Fruit fly (Drosophila melanogaster) whole organism, embryonic: ENCODE data around the gene CG46462.

Experiments
- Bdp1 ChIP-seq: fragments of 200-800 bp; sonication (Bioruptor generic); optimal IDR thresholded peaks from 3 replicates; lab custom pipeline; 2016; ENCODE audit warnings: missing biosample characterization, missing genetic modification characterization
- CG11560 ChIP-seq: fragments of 200-800 bp; sonication (Bioruptor generic); IDR thresholded peaks from 3 replicates; pipeline ENCODE4 v1.3.6; 2022; ENCODE audit warnings: missing biosample characterization, missing genetic modification characterization
- CG12155 ChIP-seq: fragments of 200-800 bp; sonication (Bioruptor generic); optimal IDR thresholded peaks from 3 replicates; lab custom pipeline; 2016; ENCODE audit warnings: missing biosample characterization, missing genetic modification characterization
- CG15073 ChIP-seq: fragments of 200-800 bp; sonication (Bioruptor generic); optimal IDR thresholded peaks from 2 replicates; lab custom pipeline; 2016; ENCODE audit warnings: missing biosample characterization, missing genetic modification characterization
- CG15696 ChIP-seq: fragments of 200-800 bp; sonication (Bioruptor generic); optimal IDR thresholded peaks from 2 replicates; lab custom pipeline; 2019; ENCODE audit warnings: missing biosample characterization, mild to moderate bottlenecking, missing genetic modification characterization, moderate library complexity
- CG2120 ChIP-seq: fragments of 200-800 bp; sonication (Bioruptor generic); optimal IDR thresholded peaks from 3 replicates; lab custom pipeline; 2016; ENCODE audit warnings: missing biosample characterization, missing genetic modification characterization
- CG2199 ChIP-seq: fragments of 200-800 bp; sonication (Bioruptor generic); IDR thresholded peaks from 3 replicates; pipeline ENCODE4 v1.3.6; 2022; ENCODE audit warnings: missing biosample characterization, missing genetic modification characterization
- CG2678 ChIP-seq: fragments of 200-800 bp; sonication (Bioruptor generic); optimal IDR thresholded peaks from 3 replicates; lab custom pipeline; 2019; ENCODE audit warnings: missing biosample characterization, mild to moderate bottlenecking, missing genetic modification characterization, moderate library complexity
- CG34376 ChIP-seq: fragments of 200-800 bp; sonication (Bioruptor generic); optimal IDR thresholded peaks from 2 replicates; lab custom pipeline; 2018; ENCODE audit warnings: missing biosample characterization, mild to moderate bottlenecking, missing genetic modification characterization
- CG3995 ChIP-seq: fragments of 200-800 bp; sonication (Bioruptor generic); optimal IDR thresholded peaks from 3 replicates; lab custom pipeline; 2016; ENCODE audit warnings: missing biosample characterization, missing genetic modification characterization
- CG4282 ChIP-seq: fragments of 200-800 bp; sonication (Bioruptor generic); optimal IDR thresholded peaks from 2 replicates; lab custom pipeline; 2016; ENCODE audit warnings: missing biosample characterization, missing genetic modification characterization
- CG4820 ChIP-seq: fragments of 200-800 bp; sonication (Bioruptor generic); optimal IDR thresholded peaks from 3 replicates; lab custom pipeline; 2016; ENCODE audit warnings: missing biosample characterization, missing genetic modification characterization
- CG5953 ChIP-seq: fragments of 200-800 bp; sonication (Bioruptor generic); IDR thresholded peaks from 2 replicates; pipeline ENCODE4 v1.3.6; 2022; ENCODE audit warnings: missing biosample characterization, missing genetic modification characterization
- CG6272 ChIP-seq: fragments of 200-800 bp; sonication (Bioruptor generic); IDR thresholded peaks from 2 replicates; pipeline ENCODE4 v1.3.6; 2022; ENCODE audit warnings: missing biosample characterization, missing genetic modification characterization
- CG8290 ChIP-seq, 3 experiments: fragments of 200-800 bp; sonication (Bioruptor generic); optimal IDR thresholded peaks; 2 replicates each; lab custom pipeline; 2016 to 2019; ENCODE audit warnings: missing biosample characterization in 3 of 3, missing genetic modification characterization in 3 of 3, mild to moderate bottlenecking in 2 of 3, moderate library complexity in 1 of 3
- CG8359 ChIP-seq: fragments of 200-800 bp; sonication (Bioruptor generic); optimal IDR thresholded peaks from 2 replicates; lab custom pipeline; 2017; ENCODE audit warnings: missing biosample characterization, mild to moderate bottlenecking, missing genetic modification characterization, borderline replicate concordance
- CG8388 ChIP-seq: fragments of 200-800 bp; sonication (Bioruptor generic); optimal IDR thresholded peaks from 2 replicates; lab custom pipeline; 2019; ENCODE audit warnings: missing biosample characterization, mild to moderate bottlenecking, missing genetic modification characterization, moderate library complexity
- CG9932 ChIP-seq: fragments of 200-800 bp; sonication (Bioruptor generic); IDR thresholded peaks from 2 replicates; pipeline ENCODE4 v1.3.6; 2022; ENCODE audit warnings: missing biosample characterization, missing genetic modification characterization
- E2f2 ChIP-seq: fragments of 200-800 bp; sonication (Bioruptor generic); IDR thresholded peaks from 2 replicates; pipeline ENCODE4 v1.3.6; 2022; ENCODE audit warnings: missing biosample characterization, missing genetic modification characterization
- Gug ChIP-seq: fragments of 200-800 bp; sonication (Bioruptor generic); IDR thresholded peaks from 4 replicates; pipeline ENCODE4 v1.3.6; 2022; ENCODE audit warnings: missing biosample characterization, missing genetic modification characterization
- Hey ChIP-seq: fragments of 200-800 bp; sonication (Bioruptor generic); optimal IDR thresholded peaks from 3 replicates; lab custom pipeline; 2018; ENCODE audit warnings: missing biosample characterization, mild to moderate bottlenecking, missing genetic modification characterization
- Hmx ChIP-seq: fragments of 200-800 bp; sonication (Bioruptor generic); optimal IDR thresholded peaks from 2 replicates; lab custom pipeline; 2016; ENCODE audit warnings: missing biosample characterization, missing genetic modification characterization
- Hr3 ChIP-seq: fragments of 200-800 bp; sonication (Bioruptor generic); optimal IDR thresholded peaks from 3 replicates; lab custom pipeline; 2016; ENCODE audit warnings: missing biosample characterization, missing genetic modification characterization
- MBD-R2 ChIP-seq: fragments of 200-800 bp; sonication (Bioruptor generic); IDR thresholded peaks from 2 replicates; pipeline ENCODE4 v1.3.6; 2022; ENCODE audit warnings: missing biosample characterization, missing genetic modification characterization
- Optix ChIP-seq: fragments of 200-800 bp; sonication (Bioruptor generic); IDR thresholded peaks from 3 replicates; pipeline ENCODE4 v1.3.6; 2022; ENCODE audit warnings: missing biosample characterization, missing genetic modification characterization
- Sox102F ChIP-seq: fragments of 200-800 bp; sonication (Bioruptor generic); optimal IDR thresholded peaks from 2 replicates; lab custom pipeline; 2018; ENCODE audit warnings: missing biosample characterization, mild to moderate bottlenecking, missing genetic modification characterization, moderate library complexity
- Sry-δ ChIP-seq: fragments of 200-800 bp; sonication (Bioruptor generic); optimal IDR thresholded peaks from 2 replicates; lab custom pipeline; 2016; ENCODE audit warnings: missing biosample characterization, missing genetic modification characterization
- YL-1 ChIP-seq: fragments of 200-800 bp; sonication (Bioruptor generic); optimal IDR thresholded peaks from 3 replicates; lab custom pipeline; 2017; ENCODE audit warnings: missing biosample characterization, mild to moderate bottlenecking, missing genetic modification characterization
- amos ChIP-seq: fragments of 200-800 bp; sonication (Bioruptor generic); IDR thresholded peaks from 2 replicates; pipeline ENCODE4 v1.3.6; 2022; ENCODE audit warnings: missing biosample characterization, missing genetic modification characterization; ENCODE audit not compliant: partially characterized antibody
- br ChIP-seq: fragments of >200 bp; optimal IDR thresholded peaks from 2 replicates; lab custom pipeline; 2017
- chif ChIP-seq, 2 experiments: fragments of 200-800 bp; sonication (Bioruptor generic); optimal IDR thresholded peaks; 3 replicates each; lab custom pipeline; 2016; ENCODE audit warnings: missing biosample characterization in 2 of 2, missing genetic modification characterization in 2 of 2
- ci ChIP-seq: fragments of 200-800 bp; sonication (Bioruptor generic); IDR thresholded peaks from 3 replicates; pipeline ENCODE4 v1.3.6; 2022; ENCODE audit warnings: missing biosample characterization, missing genetic modification characterization
- crol ChIP-seq: fragments of 200-800 bp; sonication (Bioruptor generic); IDR thresholded peaks from 2 replicates; pipeline ENCODE4 v1.3.6; 2022; ENCODE audit warnings: missing biosample characterization, missing genetic modification characterization
- dan ChIP-seq: fragments of 200-800 bp; sonication (Bioruptor generic); IDR thresholded peaks from 2 replicates; pipeline ENCODE4 v1.3.6; 2022; ENCODE audit warnings: missing biosample characterization, missing genetic modification characterization
- dpn ChIP-seq, 2 experiments: fragments of 200-800 bp; sonication (Bioruptor generic); optimal IDR thresholded peaks; 3 replicates each; lab custom pipeline; 2016; ENCODE audit warnings: missing biosample characterization in 2 of 2, missing genetic modification characterization in 2 of 2
- emc ChIP-seq: fragments of 200-800 bp; sonication (Bioruptor generic); optimal IDR thresholded peaks from 2 replicates; lab custom pipeline; 2016; ENCODE audit warnings: missing biosample characterization, missing genetic modification characterization
- ftz-f1 ChIP-seq: fragments of 200-800 bp; sonication (Bioruptor generic); optimal IDR thresholded peaks from 2 replicates; lab custom pipeline; 2016; ENCODE audit warnings: missing biosample characterization, missing genetic modification characterization
- gsb-n ChIP-seq: fragments of 200-800 bp; sonication (Bioruptor generic); optimal IDR thresholded peaks from 3 replicates; lab custom pipeline; 2018; ENCODE audit warnings: missing biosample characterization, mild to moderate bottlenecking, missing genetic modification characterization
- lola ChIP-seq, 3 experiments: fragments of >200 bp in 2 of 3; fragments of 200-800 bp in 1 of 3; sonication (Bioruptor generic) in 1 of 3; optimal IDR thresholded peaks; 2 replicates each; lab custom pipeline; 2017 to 2019; ENCODE audit warnings: missing biosample characterization in 3 of 3, missing genetic modification characterization in 3 of 3, mild to moderate bottlenecking in 1 of 3, moderate library complexity in 1 of 3
- otp ChIP-seq: fragments of 200-800 bp; sonication (Bioruptor generic); IDR thresholded peaks from 3 replicates; pipeline ENCODE4, ENCODE4 v1.3.6; 2022; ENCODE audit warnings: missing biosample characterization, missing genetic modification characterization
- pan ChIP-seq, 4 experiments: fragments of >200 bp in 3 of 4; fragments of 200-800 bp in 1 of 4; sonication (Bioruptor generic) in 1 of 4; optimal IDR thresholded peaks in 3 of 4; IDR thresholded peaks in 1 of 4; 2 replicates each; pipeline versions ENCODE4 v1.3.6 to Lab custom; 2017 to 2022; ENCODE audit warnings: missing biosample characterization in 2 of 4, missing genetic modification characterization in 2 of 4, mixed read lengths in 1 of 4
- run ChIP-seq: fragments of 200-800 bp; sonication (Bioruptor generic); optimal IDR thresholded peaks from 3 replicates; lab custom pipeline; 2018; ENCODE audit warnings: missing biosample characterization, mild to moderate bottlenecking, missing genetic modification characterization
- scrt ChIP-seq: fragments of 200-800 bp; sonication (Bioruptor generic); optimal IDR thresholded peaks from 2 replicates; lab custom pipeline; 2018; ENCODE audit warnings: missing biosample characterization, mild to moderate bottlenecking, missing genetic modification characterization, moderate library complexity
- so ChIP-seq: fragments of 200-800 bp; sonication (Bioruptor generic); IDR thresholded peaks from 3 replicates; pipeline ENCODE4 v1.3.6; 2022; ENCODE audit warnings: missing biosample characterization, missing genetic modification characterization
- sr ChIP-seq: fragments of 200-800 bp; sonication (Bioruptor generic); IDR thresholded peaks from 3 replicates; pipeline ENCODE4 v1.3.6; 2022; ENCODE audit warnings: missing biosample characterization, missing genetic modification characterization
- yki ChIP-seq: fragments of >200 bp; optimal IDR thresholded peaks from 3 replicates; lab custom pipeline; 2018
- zen ChIP-seq: fragments of 200-800 bp; sonication (Bioruptor generic); optimal IDR thresholded peaks from 3 replicates; lab custom pipeline; 2018; ENCODE audit warnings: missing biosample characterization, mild to moderate bottlenecking, missing genetic modification characterization, moderate library complexity
- zf30C ChIP-seq: fragments of 200-800 bp; sonication (Bioruptor generic); optimal IDR thresholded peaks from 3 replicates; lab custom pipeline; 2018; ENCODE audit warnings: missing biosample characterization, mild to moderate bottlenecking, missing genetic modification characterization

Gene CG46462

dm6 chr3L:19906780-19907705 lies 24.4 kb upstream of the CG46462 start (continued):
- no peak for TF ChIP-seq pan (optimal IDR thresholded peaks at IDR 0.05; lab: Kevin White, UChicago)
- TF ChIP-seq pan (GFP tag; optimal IDR thresholded peaks at IDR 0.05 in 1 of 2, IDR thresholded peaks at IDR 0.05 in 1 of 2) = peak in 1 of 2 experiments; percentile 70
- peak; percentile 0 for TF ChIP-seq CG8388 (GFP tag; lab: Kevin White, UChicago)
- TF ChIP-seq Hmx (GFP tag; lab: Kevin White, UChicago) = no peak
- TF ChIP-seq CG3995 (GFP tag; lab: Kevin White, UChicago) = no peak
- peak; percentile 84; the same call in 1 of the 3 replicates for TF ChIP-seq ci (GFP tag; lab: Robert Waterston, UW)
- peak; percentile 53; the same call in 1 of the 2 replicates for TF ChIP-seq CG5953 (GFP tag; lab: Robert Waterston, UW)
- no peak for TF ChIP-seq Gug (GFP tag; lab: Robert Waterston, UW)
- TF ChIP-seq Sox102F (GFP tag; lab: Kevin White, UChicago) = peak; percentile 44
- TF ChIP-seq Optix (GFP tag; lab: Robert Waterston, UW) = peak; percentile 50; the same call in 1 of the 3 replicates
- TF ChIP-seq CG2120 = peak; percentile 40
- no peak for TF ChIP-seq Hr3 (GFP tag; lab: Kevin White, UChicago)
- TF ChIP-seq so (GFP tag; lab: Robert Waterston, UW) = peak; percentile 64; the same call in 2 of the 3 replicates
- TF ChIP-seq CG9932 (GFP tag; lab: Robert Waterston, UW) = 0 out of 2 replicates have a peak, but pooled peaks have one; percentile 11
- no peak for TF ChIP-seq yki
- TF ChIP-seq YL-1 (GFP tag; lab: Kevin White, UChicago) = peak; percentile 17
- TF ChIP-seq CG2199 (GFP tag; lab: Robert Waterston, UW) = peak; percentile 83; the same call in 2 of the 3 replicates
- peak; percentile 23 for TF ChIP-seq Sry-δ (GFP tag; lab: Kevin White, UChicago)
- peak; percentile 14 for TF ChIP-seq CG12155 (GFP tag; lab: Kevin White, UChicago)
- TF ChIP-seq scrt (GFP tag; lab: Kevin White, UChicago) = peak; percentile 34
- peak; percentile 8 for TF ChIP-seq gsb-n (tag; lab: Kevin White, UChicago)
- TF ChIP-seq zf30C = peak; percentile 69
- TF ChIP-seq ftz-f1 (GFP tag; lab: Kevin White, UChicago) = peak; percentile 72
- peak; percentile 62; the same call in 1 of the 3 replicates for TF ChIP-seq sr (GFP tag; lab: Robert Waterston, UW)
- TF ChIP-seq CG8359 (GFP tag; lab: Kevin White, UChicago) = peak; percentile 40
- peak; percentile 32 for TF ChIP-seq emc
- TF ChIP-seq dpn (GFP tag; optimal IDR thresholded peaks at IDR 0.05; lab: Kevin White, UChicago) = peak; percentile 34 to 68
- TF ChIP-seq CG11560 (tag; lab: Robert Waterston, UW) = no peak
- TF ChIP-seq Bdp1 (GFP tag; lab: Kevin White, UChicago) = peak; percentile 10
- no peak for TF ChIP-seq CG6272 (GFP tag; lab: Robert Waterston, UW)
- no peak for TF ChIP-seq run
- peak; percentile 25 for TF ChIP-seq Hey (tag; lab: Kevin White, UChicago)
- peak; percentile 7 for TF ChIP-seq CG4282 (GFP tag; lab: Kevin White, UChicago)
- peak; percentile 57 for TF ChIP-seq CG15696 (tag; lab: Kevin White, UChicago)
- TF ChIP-seq CG4820 = peak; percentile 26
- no peak for TF ChIP-seq CG8290 (GFP tag; optimal IDR thresholded peaks at IDR 0.05; lab: Kevin White, UChicago)
- TF ChIP-seq CG8290 (tag; optimal IDR thresholded peaks at IDR 0.05; lab: Kevin White, UChicago) = peak; percentile 66 to 91
- TF ChIP-seq lola (GFP tag; optimal IDR thresholded peaks at IDR 0.05; lab: Kevin White, UChicago) = peak in 1 of 3 experiments; percentile 56
- peak; percentile 94 for TF ChIP-seq CG34376 (GFP tag; lab: Kevin White, UChicago)
- TF ChIP-seq E2f2 (GFP tag; lab: Robert Waterston, UW) = peak; percentile 50; the same call in 1 of the 2 replicates
- TF ChIP-seq amos (GFP tag; lab: Robert Waterston, UW) = no peak
- TF ChIP-seq CG15073 = no peak
- peak; percentile 34 to 43 for TF ChIP-seq chif (GFP tag; optimal IDR thresholded peaks at IDR 0.05; lab: Kevin White, UChicago)
- no peak for TF ChIP-seq dan (GFP tag; lab: Robert Waterston, UW)
- peak; percentile 12; the same call in 1 of the 2 replicates for TF ChIP-seq MBD-R2
- no peak for TF ChIP-seq crol
- TF ChIP-seq br (lab: Kevin White, UChicago) = no peak
- TF ChIP-seq otp (GFP tag; lab: Robert Waterston, UW) = peak; percentile 82
- TF ChIP-seq CG2678 (tag; lab: Kevin White, UChicago) = peak; percentile 66
- TF ChIP-seq zen (tag; lab: Kevin White, UChicago) = peak; percentile 61
